Fruit fly (Drosophila melanogaster) whole organism, embryonic: Measurements from ENCODE around the gene Vps2.

Source experiments
- B-H1 ChIP-seq: fragments of 200-800 bp; sonication (Bioruptor generic); IDR thresholded peaks from 3 replicates; pipeline ENCODE4 v1.3.6; 2022; ENCODE audit warnings: missing biosample characterization, missing genetic modification characterization
- B-H2 ChIP-seq: fragments of 200-800 bp; sonication (Bioruptor generic); optimal IDR thresholded peaks from 2 replicates; lab custom pipeline; 2018; ENCODE audit warnings: missing biosample characterization, mild to moderate bottlenecking, missing genetic modification characterization
- Bgb ChIP-seq: fragments of 200-800 bp; sonication (Bioruptor generic); IDR thresholded peaks from 2 replicates; pipeline ENCODE4 v1.3.6; 2022; ENCODE audit warnings: missing biosample characterization, missing genetic modification characterization; ENCODE audit not compliant: partially characterized antibody
- CG10979 ChIP-seq: fragments of 200-800 bp; sonication (Bioruptor generic); optimal IDR thresholded peaks from 2 replicates; lab custom pipeline; 2018; ENCODE audit warnings: missing biosample characterization, mild to moderate bottlenecking, missing genetic modification characterization, moderate library complexity
- CG11504 ChIP-seq: fragments of 200-800 bp; sonication (Bioruptor generic); optimal IDR thresholded peaks from 3 replicates; lab custom pipeline; 2019; ENCODE audit warnings: missing biosample characterization, mild to moderate bottlenecking, missing genetic modification characterization, moderate library complexity
- CG13296 ChIP-seq: fragments of 200-800 bp; sonication (Bioruptor generic); optimal IDR thresholded peaks from 3 replicates; lab custom pipeline; 2018; ENCODE audit warnings: missing biosample characterization, mild to moderate bottlenecking, missing genetic modification characterization
- CG16863 ChIP-seq: fragments of 200-800 bp; sonication (Bioruptor generic); optimal IDR thresholded peaks from 3 replicates; lab custom pipeline; 2016; ENCODE audit warnings: missing biosample characterization, missing genetic modification characterization
- CG18619 ChIP-seq: fragments of 200-800 bp; sonication (Bioruptor generic); optimal IDR thresholded peaks from 3 replicates; lab custom pipeline; 2017; ENCODE audit warnings: missing biosample characterization, mild to moderate bottlenecking, missing genetic modification characterization
- CG2120 ChIP-seq: fragments of 200-800 bp; sonication (Bioruptor generic); optimal IDR thresholded peaks from 3 replicates; lab custom pipeline; 2016; ENCODE audit warnings: missing biosample characterization, missing genetic modification characterization
- CG2199 ChIP-seq: fragments of 200-800 bp; sonication (Bioruptor generic); IDR thresholded peaks from 3 replicates; pipeline ENCODE4 v1.3.6; 2022; ENCODE audit warnings: missing biosample characterization, missing genetic modification characterization
- CG2712 ChIP-seq: fragments of 200-800 bp; optimal IDR thresholded peaks from 3 replicates; lab custom pipeline; 2019; ENCODE audit warnings: missing biosample characterization, mild to moderate bottlenecking, missing genetic modification characterization, moderate library complexity
- CG32767 ChIP-seq: fragments of 200-800 bp; sonication (Bioruptor generic); IDR thresholded peaks from 2 replicates; pipeline ENCODE4 v1.3.6; 2022; ENCODE audit warnings: missing biosample characterization, missing genetic modification characterization
- CG32772 ChIP-seq: fragments of 200-800 bp; sonication (Bioruptor generic); IDR thresholded peaks from 2 replicates; pipeline ENCODE4 v1.3.6; 2022; ENCODE audit warnings: missing biosample characterization, missing genetic modification characterization
- CG3407 ChIP-seq: fragments of 200-800 bp; sonication (Bioruptor generic); optimal IDR thresholded peaks from 2 replicates; lab custom pipeline; 2018; ENCODE audit warnings: missing biosample characterization, mild to moderate bottlenecking, missing genetic modification characterization
- CG42726 ChIP-seq: fragments of 200-800 bp; sonication (Bioruptor generic); IDR thresholded peaks from 2 replicates; pipeline ENCODE4 v1.3.6; 2022; ENCODE audit warnings: missing biosample characterization, missing genetic modification characterization; ENCODE audit not compliant: partially characterized antibody
- CG6813 ChIP-seq: fragments of 200-800 bp; sonication (Bioruptor generic); optimal IDR thresholded peaks from 2 replicates; lab custom pipeline; 2017; ENCODE audit warnings: missing biosample characterization, missing genetic modification characterization, mild to moderate bottlenecking, moderate library complexity, missing genetic modification reagents
- CG7556 ChIP-seq: fragments of 200-800 bp; sonication (Bioruptor generic); optimal IDR thresholded peaks from 2 replicates; lab custom pipeline; 2017; ENCODE audit warnings: missing biosample characterization, mild to moderate bottlenecking, missing genetic modification characterization
- CG9932 ChIP-seq: fragments of 200-800 bp; sonication (Bioruptor generic); IDR thresholded peaks from 2 replicates; pipeline ENCODE4 v1.3.6; 2022; ENCODE audit warnings: missing biosample characterization, missing genetic modification characterization
- CTCF ChIP-seq: fragments of 200-800 bp; sonication (Bioruptor generic); optimal IDR thresholded peaks from 2 replicates; lab custom pipeline; 2017; ENCODE audit warnings: missing biosample characterization, mild to moderate bottlenecking, missing genetic modification characterization, moderate library complexity
- CrebB ChIP-seq: fragments of 200-800 bp; sonication (Bioruptor generic); optimal IDR thresholded peaks from 3 replicates; lab custom pipeline; 2018; ENCODE audit warnings: missing biosample characterization, mild to moderate bottlenecking, missing genetic modification characterization
- ERR ChIP-seq: fragments of 200-800 bp; sonication (Bioruptor generic); optimal IDR thresholded peaks from 2 replicates; lab custom pipeline; 2016; ENCODE audit warnings: missing biosample characterization, missing genetic modification characterization
- Hr78 ChIP-seq, 2 experiments: fragments of 200-800 bp in 1 of 2; fragments of >200 bp in 1 of 2; sonication (Bioruptor generic) in 1 of 2; optimal IDR thresholded peaks; 2 replicates each; lab custom pipeline; 2017 to 2019; ENCODE audit warnings: missing biosample characterization in 2 of 2, missing genetic modification characterization in 2 of 2, mild to moderate bottlenecking in 1 of 2, moderate library complexity in 1 of 2
- Jarid2 ChIP-seq: fragments of 200-800 bp; sonication (Bioruptor generic); optimal IDR thresholded peaks from 3 replicates; lab custom pipeline; 2017; ENCODE audit warnings: mild to moderate bottlenecking, missing biosample characterization, missing genetic modification reagents, missing genetic modification characterization
- NC2α ChIP-seq: fragments of 200-800 bp; sonication (Bioruptor generic); optimal IDR thresholded peaks from 2 replicates; lab custom pipeline; 2016; ENCODE audit warnings: missing biosample characterization, missing genetic modification characterization
- NFAT ChIP-seq: fragments of 200-800 bp; sonication (Bioruptor generic); IDR thresholded peaks from 2 replicates; pipeline ENCODE4 v1.3.6; 2022; ENCODE audit warnings: missing biosample characterization, missing genetic modification characterization
- Neu2 ChIP-seq: fragments of 200-800 bp; sonication (Bioruptor generic); optimal IDR thresholded peaks from 3 replicates; lab custom pipeline; 2016; ENCODE audit warnings: missing biosample characterization, missing genetic modification characterization, borderline replicate concordance
- Nf-YC ChIP-seq: fragments of 200-800 bp; optimal IDR thresholded peaks from 3 replicates; lab custom pipeline; 2019; ENCODE audit warnings: missing biosample characterization, mild to moderate bottlenecking, missing genetic modification characterization, moderate library complexity
- Side ChIP-seq: fragments of 200-800 bp; sonication (Bioruptor generic); optimal IDR thresholded peaks from 2 replicates; lab custom pipeline; 2016; ENCODE audit warnings: missing biosample characterization, missing genetic modification characterization
- Sry-β ChIP-seq: fragments of 200-800 bp; sonication (Bioruptor generic); optimal IDR thresholded peaks from 2 replicates; lab custom pipeline; 2018; ENCODE audit warnings: missing biosample characterization, mild to moderate bottlenecking, missing genetic modification characterization, moderate library complexity
- Xbp1 ChIP-seq: fragments of 200-800 bp; sonication (Bioruptor generic); optimal IDR thresholded peaks from 3 replicates; lab custom pipeline; 2016; ENCODE audit warnings: missing biosample characterization, mild to moderate bottlenecking, missing genetic modification characterization
- bsh ChIP-seq, 2 experiments: fragments of 200-800 bp; sonication (Bioruptor generic); optimal IDR thresholded peaks; 2 replicates each; lab custom pipeline; 2017 to 2018; ENCODE audit warnings: mild to moderate bottlenecking in 2 of 2, missing biosample characterization in 2 of 2, missing genetic modification characterization in 2 of 2, moderate library complexity in 1 of 2
- cad ChIP-seq: fragments of >200 bp; optimal IDR thresholded peaks from 2 replicates; lab custom pipeline; 2017; ENCODE audit warnings: missing biosample characterization, missing genetic modification characterization
- cg ChIP-seq: fragments of 200-800 bp; sonication (Bioruptor generic); optimal IDR thresholded peaks from 3 replicates; lab custom pipeline; 2019; ENCODE audit warnings: missing biosample characterization, mild to moderate bottlenecking, missing genetic modification characterization, moderate library complexity
- chinmo ChIP-seq: fragments of 200-800 bp; sonication (Bioruptor generic); IDR thresholded peaks from 4 replicates; pipeline ENCODE4 v1.3.6; 2022; ENCODE audit warnings: missing biosample characterization, missing genetic modification characterization; ENCODE audit not compliant: partially characterized antibody
- ci ChIP-seq: fragments of 200-800 bp; sonication (Bioruptor generic); IDR thresholded peaks from 3 replicates; pipeline ENCODE4 v1.3.6; 2022; ENCODE audit warnings: missing biosample characterization, missing genetic modification characterization
- crp ChIP-seq, 2 experiments: fragments of 200-800 bp; sonication (Bioruptor generic); optimal IDR thresholded peaks; 2 replicates in 1 of 2; 3 replicates in 1 of 2; lab custom pipeline; 2017; ENCODE audit warnings: missing biosample characterization in 2 of 2, missing genetic modification characterization in 2 of 2, mild to moderate bottlenecking in 1 of 2, moderate library complexity in 1 of 2
- dm ChIP-seq: fragments of 200-800 bp; sonication (Bioruptor generic); optimal IDR thresholded peaks from 3 replicates; lab custom pipeline; 2016; ENCODE audit warnings: missing biosample characterization, missing genetic modification characterization
- fd64A ChIP-seq: fragments of 200-800 bp; sonication (Bioruptor generic); optimal IDR thresholded peaks from 3 replicates; lab custom pipeline; 2018; ENCODE audit warnings: missing biosample characterization, mild to moderate bottlenecking, missing genetic modification characterization
- h ChIP-seq: fragments of >200 bp; optimal IDR thresholded peaks from 2 replicates; lab custom pipeline; 2017
- hb ChIP-seq: fragments of 200-800 bp; sonication (Bioruptor generic); IDR thresholded peaks from 3 replicates; pipeline ENCODE4 v1.3.6; 2022; ENCODE audit warnings: missing biosample characterization, missing genetic modification characterization; ENCODE audit not compliant: partially characterized antibody
- ind ChIP-seq: fragments of 200-800 bp; sonication (Bioruptor generic); optimal IDR thresholded peaks from 3 replicates; lab custom pipeline; 2016; ENCODE audit warnings: missing biosample characterization, missing genetic modification characterization
- nmo ChIP-seq: fragments of 200-800 bp; sonication (Bioruptor generic); optimal IDR thresholded peaks from 2 replicates; lab custom pipeline; 2018; ENCODE audit warnings: missing biosample characterization, mild to moderate bottlenecking, missing genetic modification characterization, moderate library complexity
- schlank ChIP-seq: fragments of 200-800 bp; sonication (Bioruptor generic); optimal IDR thresholded peaks from 2 replicates; lab custom pipeline; 2018; ENCODE audit warnings: missing biosample characterization, mild to moderate bottlenecking, missing genetic modification characterization
- sens ChIP-seq: fragments of 200-800 bp; sonication (Bioruptor generic); peaks from one replicate; lab custom pipeline; 2016; ENCODE audit warnings: missing biosample characterization, missing genetic modification characterization
- sens-2 ChIP-seq: fragments of 200-800 bp; sonication (Bioruptor generic); IDR thresholded peaks from 2 replicates; pipeline ENCODE4 v1.3.6; 2022; ENCODE audit warnings: missing biosample characterization, missing genetic modification characterization
- seq ChIP-seq: fragments of 200-800 bp; sonication (Bioruptor generic); IDR thresholded peaks from 2 replicates; pipeline ENCODE4 v1.3.6; 2022; ENCODE audit warnings: missing biosample characterization, missing genetic modification characterization
- vvl ChIP-seq: fragments of 200-800 bp; sonication (Bioruptor generic); IDR thresholded peaks from 2 replicates; pipeline ENCODE4 v1.3.6; 2022; ENCODE audit warnings: missing biosample characterization, missing genetic modification characterization
- z ChIP-seq: fragments of 200-800 bp; sonication (Bioruptor generic); IDR thresholded peaks from 3 replicates; pipeline ENCODE4 v1.3.6; 2022; ENCODE audit warnings: missing biosample characterization, missing genetic modification characterization
- zf30C ChIP-seq: fragments of 200-800 bp; sonication (Bioruptor generic); optimal IDR thresholded peaks from 3 replicates; lab custom pipeline; 2018; ENCODE audit warnings: missing biosample characterization, mild to moderate bottlenecking, missing genetic modification characterization

Gene Vps2

dm6 chr3R:26014262-26014833, 38.3 kb upstream of the Vps2 start, which contains the start of gene Kaz-m1 (continued):
- TF ChIP-seq CG2712 (tag; lab: Kevin White, UChicago): peak; percentile 81
- TF ChIP-seq CG2120 (GFP tag; lab: Kevin White, UChicago): peak; percentile 38
- peak; percentile 6 for TF ChIP-seq B-H2
- no peak for TF ChIP-seq fd64A (GFP tag; lab: Kevin White, UChicago)
- peak; percentile 79 for TF ChIP-seq CG10979
- peak in 1 of 2 experiments; percentile 78 for TF ChIP-seq bsh (GFP tag; optimal IDR thresholded peaks at IDR 0.05; lab: Kevin White, UChicago)
- peak; percentile 38; the same call in 1 of the 2 replicates for TF ChIP-seq CG32767 (GFP tag; lab: Robert Waterston, UW)
- no peak for TF ChIP-seq dm (GFP tag; lab: Kevin White, UChicago)
- peak; percentile 17; the same call in 1 of the 3 replicates for TF ChIP-seq B-H1
- TF ChIP-seq Side (GFP tag; lab: Kevin White, UChicago): no peak
- TF ChIP-seq CG32772 (GFP tag; lab: Robert Waterston, UW): no peak
- no peak for TF ChIP-seq Sry-β (GFP tag; lab: Kevin White, UChicago)
- no peak for TF ChIP-seq CG16863 (GFP tag; lab: Kevin White, UChicago)
- peak; percentile 14 for TF ChIP-seq CG3407 (GFP tag; lab: Kevin White, UChicago)
- TF ChIP-seq hb (GFP tag; lab: Robert Waterston, UW): no peak
- peak; percentile 75 for TF ChIP-seq nmo (GFP tag; lab: Kevin White, UChicago)

dm6 chr3R:26017294-26017770, 35.3 kb upstream of the Vps2 start:
- TF ChIP-seq Bgb (GFP tag; lab: Robert Waterston, UW) (peak; percentile 18; the same call in 1 of the 2 replicates), Neu2 (GFP tag; lab: Kevin White, UChicago) (no peak), CG18619 (GFP tag; lab: Kevin White, UChicago) (no peak), CG2199 (GFP tag; lab: Robert Waterston, UW) (peak; percentile 43; the same call in 1 of the 3 replicates), CrebB (tag; lab: Kevin White, UChicago) (no peak), NFAT (GFP tag; lab: Robert Waterston, UW) (0 out of 2 replicates have a peak, but pooled peaks have one; percentile 29), h (lab: Kevin White, UChicago) (no peak), CG9932 (GFP tag; lab: Robert Waterston, UW) (no peak), vvl (GFP tag; lab: Robert Waterston, UW) (no peak), seq (GFP tag; lab: Robert Waterston, UW) (no peak), CG42726 (0 out of 2 replicates have a peak, but pooled peaks have one; percentile 40), ind (GFP tag; lab: Kevin White, UChicago) (no peak), cad (peak; percentile 13), sens-2 (GFP tag; lab: Robert Waterston, UW) (no peak), z (peak; percentile 82; the same call in 2 of the 3 replicates), chinmo (peak; percentile 83; the same call in 3 of the 4 replicates), CG6813 (no peak), cg (GFP tag; lab: Kevin White, UChicago) (peak; percentile 18), sens (peak; percentile 60), Hr78 (GFP tag; optimal IDR thresholded peaks at IDR 0.05; lab: Kevin White, UChicago) (peak in 1 of 2 experiments; percentile 88), zf30C (GFP tag; lab: Kevin White, UChicago) (peak; percentile 1), ci (0 out of 3 replicates have a peak, but pooled peaks have one; percentile 20), schlank (tag; lab: Kevin White, UChicago) (no peak), ERR (GFP tag; lab: Kevin White, UChicago) (no peak), Nf-YC (tag; lab: Kevin White, UChicago) (peak; percentile 5), Jarid2 (GFP tag; lab: Kevin White, UChicago) (peak; percentile 76), Xbp1 (GFP tag; lab: Kevin White, UChicago) (no peak), CG13296 (GFP tag; lab: Kevin White, UChicago) (no peak), NC2α (GFP tag; lab: Kevin White, UChicago) (peak; percentile 22), CTCF (no peak), CG11504 (tag; lab: Kevin White, UChicago) (peak; percentile 80), crp (GFP tag; optimal IDR thresholded peaks at IDR 0.05; lab: Kevin White, UChicago) (no peak), CG7556 (GFP tag; lab: Kevin White, UChicago) (no peak)
